Worm (Caenorhabditis elegans) whole organism, mixed stage, embryonic: ENCODE data around the gene F54G2.1.
A peak's percentile ranks its signal among the peaks of the same experiment; 100 is the strongest.

Experiments used
- M03D4.4 ChIP-seq: sonication (generic microtip); optimal IDR thresholded peaks from 2 replicates; lab custom pipeline; 2017; ENCODE audit warnings: mild to moderate bottlenecking, missing genetic modification characterization, missing compliant biosample characterization
- bed-3 ChIP-seq: fragments of 200-800 bp; sonication (Bioruptor generic); optimal IDR thresholded peaks from 3 replicates; lab custom pipeline; 2018; ENCODE audit warnings: mild to moderate bottlenecking, missing genetic modification characterization, moderate library complexity, missing compliant biosample characterization
- blmp-1 ChIP-seq: fragments of 150-350 bp; optimal IDR thresholded peaks from 2 replicates; lab custom pipeline; 2014; ENCODE audit warnings: missing biosample characterization, missing genetic modification characterization
- ceh-39 ChIP-seq: fragments of 150-350 bp; optimal IDR thresholded peaks from 2 replicates; lab custom pipeline; 2014; ENCODE audit warnings: missing biosample characterization, missing genetic modification characterization
- ceh-43 ChIP-seq: fragments of 200-800 bp; sonication (Bioruptor generic); optimal IDR thresholded peaks from 2 replicates; lab custom pipeline; 2018; ENCODE audit warnings: mild to moderate bottlenecking, missing genetic modification characterization, moderate library complexity, missing compliant biosample characterization
- ceh-83 ChIP-seq: fragments of 200-800 bp; sonication (Bioruptor generic); optimal IDR thresholded peaks from 2 replicates; lab custom pipeline; 2018; ENCODE audit warnings: mild to moderate bottlenecking, missing genetic modification characterization, missing compliant biosample characterization
- ces-1 ChIP-seq: fragments of 150-350 bp; optimal IDR thresholded peaks from 2 replicates; lab custom pipeline; 2014; ENCODE audit warnings: missing biosample characterization, missing genetic modification reagents, missing genetic modification characterization
- cnd-1 ChIP-seq: fragments of 200-800 bp; sonication (Bioruptor generic); optimal IDR thresholded peaks from 2 replicates; lab custom pipeline; 2018; ENCODE audit warnings: mild to moderate bottlenecking, missing genetic modification characterization, missing compliant biosample characterization
- drap-1 ChIP-seq: fragments of 200-800 bp; sonication (Bioruptor generic); optimal IDR thresholded peaks from 3 replicates; lab custom pipeline; 2018; ENCODE audit warnings: mild to moderate bottlenecking, missing genetic modification characterization, missing compliant biosample characterization
- elt-1 ChIP-seq: sonication (generic microtip); optimal IDR thresholded peaks from 2 replicates; lab custom pipeline; 2017; ENCODE audit warnings: missing genetic modification characterization, mild to moderate bottlenecking, missing compliant biosample characterization, antibody characterized with exemption, moderate library complexity, borderline replicate concordance; ENCODE audit not compliant: insufficient read depth
- elt-3 ChIP-seq: fragments of 150-350 bp; optimal IDR thresholded peaks from 2 replicates; lab custom pipeline; 2014; ENCODE audit warnings: missing biosample characterization, missing genetic modification characterization
- flh-1 ChIP-seq: fragments of 200-800 bp; sonication (Bioruptor generic); optimal IDR thresholded peaks from 2 replicates; lab custom pipeline; 2018; ENCODE audit warnings: mild to moderate bottlenecking, missing genetic modification characterization, moderate library complexity, missing compliant biosample characterization
- ham-2 ChIP-seq: fragments of 200-800 bp; sonication (Bioruptor generic); optimal IDR thresholded peaks from 2 replicates; lab custom pipeline; 2018; ENCODE audit warnings: mild to moderate bottlenecking, missing genetic modification characterization, missing compliant biosample characterization
- hlh-1 ChIP-seq: fragments of 150-350 bp; optimal IDR thresholded peaks from 2 replicates; lab custom pipeline; 2014; ENCODE audit warnings: missing biosample characterization, missing genetic modification reagents, missing genetic modification characterization
- lin-13 ChIP-seq: fragments of 150-350 bp; optimal IDR thresholded peaks from 2 replicates; lab custom pipeline; 2014; ENCODE audit warnings: missing biosample characterization, missing genetic modification characterization
- lin-32 ChIP-seq: fragments of 200-800 bp; sonication (Bioruptor generic); optimal IDR thresholded peaks from 2 replicates; lab custom pipeline; 2018; ENCODE audit warnings: mild to moderate bottlenecking, missing genetic modification characterization, missing compliant biosample characterization
- lsy-2 ChIP-seq: fragments of 150-350 bp; optimal IDR thresholded peaks from 2 replicates; lab custom pipeline; 2014; ENCODE audit warnings: missing biosample characterization, missing genetic modification characterization
- mab-5 ChIP-seq: fragments of 150-350 bp; optimal IDR thresholded peaks from 2 replicates; lab custom pipeline; 2014; ENCODE audit warnings: missing biosample characterization, missing genetic modification characterization
- mep-1 ChIP-seq: fragments of 150-350 bp; optimal IDR thresholded peaks from 2 replicates; lab custom pipeline; 2017; ENCODE audit warnings: missing biosample characterization, missing genetic modification reagents, missing genetic modification characterization, inconsistent platforms
- mls-2 ChIP-seq: sonication (generic microtip); optimal IDR thresholded peaks from 2 replicates; lab custom pipeline; 2016; ENCODE audit warnings: mild to moderate bottlenecking, missing genetic modification characterization, moderate library complexity, missing compliant biosample characterization
- nhr-12 ChIP-seq: fragments of 150-350 bp; optimal IDR thresholded peaks from 2 replicates; lab custom pipeline; 2014; ENCODE audit warnings: missing biosample characterization, missing genetic modification characterization
- nhr-2 ChIP-seq: fragments of 150-350 bp; optimal IDR thresholded peaks from 2 replicates; lab custom pipeline; 2014; ENCODE audit warnings: missing biosample characterization, missing genetic modification characterization
- nhr-237 ChIP-seq: fragments of 150-350 bp; optimal IDR thresholded peaks from 2 replicates; lab custom pipeline; 2014; ENCODE audit warnings: missing biosample characterization, missing genetic modification characterization
- nhr-28 ChIP-seq: fragments of 150-350 bp; optimal IDR thresholded peaks from 2 replicates; lab custom pipeline; 2014; ENCODE audit warnings: missing biosample characterization, missing genetic modification characterization
- nhr-76 ChIP-seq: sonication (generic microtip); optimal IDR thresholded peaks from 2 replicates; lab custom pipeline; 2017; ENCODE audit warnings: missing biosample characterization, missing genetic modification characterization
- pha-4 ChIP-seq: fragments of 150-350 bp; optimal IDR thresholded peaks from 2 replicates; lab custom pipeline; 2018; ENCODE audit warnings: missing biosample characterization, missing genetic modification reagents, missing genetic modification characterization
- sem-2 ChIP-seq: fragments of 200-800 bp; sonication (Bioruptor generic); optimal IDR thresholded peaks from 2 replicates; lab custom pipeline; 2018; ENCODE audit warnings: mild to moderate bottlenecking, missing genetic modification characterization, missing compliant biosample characterization
- snpc-4 ChIP-seq: fragments of 150-350 bp; optimal IDR thresholded peaks from 2 replicates; lab custom pipeline; 2014; ENCODE audit warnings: missing biosample characterization, missing genetic modification characterization
- sptf-1 ChIP-seq: sonication (generic microtip); optimal IDR thresholded peaks from 2 replicates; lab custom pipeline; 2017; ENCODE audit warnings: mild to moderate bottlenecking, missing genetic modification characterization, moderate library complexity, missing compliant biosample characterization
- tbx-8 ChIP-seq: fragments of 200-800 bp; sonication (Bioruptor generic); optimal IDR thresholded peaks from 2 replicates; lab custom pipeline; 2018; ENCODE audit warnings: mild to moderate bottlenecking, missing genetic modification characterization, moderate library complexity, missing compliant biosample characterization
- unc-120 ChIP-seq: sonication (generic microtip); optimal IDR thresholded peaks from 2 replicates; lab custom pipeline; 2017; ENCODE audit warnings: missing genetic modification characterization, missing compliant biosample characterization; ENCODE audit not compliant: poor library complexity, severe bottlenecking
- unc-39 ChIP-seq: fragments of 150-350 bp; optimal IDR thresholded peaks from 2 replicates; lab custom pipeline; 2014; ENCODE audit warnings: missing biosample characterization, missing genetic modification characterization
- unc-62 ChIP-seq: fragments of 150-350 bp; optimal IDR thresholded peaks from 2 replicates; lab custom pipeline; 2014; ENCODE audit warnings: missing biosample characterization, missing genetic modification reagents, missing genetic modification characterization
- zip-8 ChIP-seq: fragments of 150-350 bp; optimal IDR thresholded peaks from 2 replicates; lab custom pipeline; 2014; ENCODE audit warnings: missing biosample characterization, missing genetic modification characterization
- ztf-11 ChIP-seq: fragments of 150-350 bp; optimal IDR thresholded peaks from 2 replicates; lab custom pipeline; 2014; ENCODE audit warnings: missing biosample characterization, missing genetic modification characterization

F54G2.1 gene

DNA sequence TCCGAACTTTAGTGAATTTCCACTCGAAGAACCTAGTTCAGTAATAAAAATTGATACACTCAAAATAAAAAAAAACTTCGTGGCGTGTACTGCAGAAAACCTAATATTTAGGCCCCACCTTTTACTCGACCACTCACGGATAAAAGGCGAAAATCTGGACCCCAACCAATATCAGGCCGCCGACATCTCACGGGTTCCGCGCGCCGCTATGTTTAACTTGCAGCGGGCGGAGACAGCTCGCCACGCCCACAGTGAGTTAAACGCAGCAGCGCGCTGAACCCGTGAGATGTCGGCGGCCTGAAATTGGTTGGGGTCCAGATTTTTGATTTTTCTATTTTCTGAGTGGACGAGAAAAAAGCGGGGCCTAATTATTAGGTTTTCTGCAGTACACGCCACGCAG is 31.3 kb downstream of the F54G2.1 start:
- TF ChIP-seq lsy-2 (tag; lab: Kevin White, UChicago) (no peak), nhr-28 (no peak), nhr-2 (tag; lab: Kevin White, UChicago) (no peak), lin-13 (no peak), hlh-1 (tag; lab: Kevin White, UChicago) (no peak), ceh-39 (tag; lab: Kevin White, UChicago) (no peak), bed-3 (GFP tag; lab: Kevin White, UChicago) (no peak), cnd-1 (tag; lab: Kevin White, UChicago) (no peak), nhr-76 (tag; lab: Kevin White, UChicago) (no peak), zip-8 (no peak), snpc-4 (tag; lab: Kevin White, UChicago) (no peak), mab-5 (no peak), sem-2 (GFP tag; lab: Kevin White, UChicago) (no peak), unc-62 (no peak)

DNA sequence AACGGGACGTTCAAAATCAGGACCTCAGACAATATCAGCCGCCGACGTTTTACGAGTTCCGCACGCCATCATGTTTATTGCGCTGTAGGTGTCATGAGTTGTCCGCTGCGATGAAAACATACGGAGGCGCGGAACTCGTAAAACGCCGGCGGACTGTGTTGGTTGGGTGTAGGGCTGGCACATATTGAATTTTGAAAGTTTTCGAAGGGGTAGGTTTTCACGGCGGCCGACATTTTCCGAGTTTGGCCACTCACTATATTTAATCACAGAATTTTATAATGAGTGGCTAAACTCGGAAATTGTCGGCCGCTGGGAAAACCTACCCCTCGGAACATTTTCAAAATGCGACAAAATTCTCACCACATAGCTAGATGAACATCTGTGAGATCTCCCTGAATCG is 38.0 kb downstream of the F54G2.1 start:
- TF ChIP-seq nhr-28 = no peak
- TF ChIP-seq elt-1 (tag; lab: Kevin White, UChicago) = no peak
- TF ChIP-seq ceh-43 (GFP tag; lab: Kevin White, UChicago) = no peak
- TF ChIP-seq M03D4.4 (tag; lab: Kevin White, UChicago) = no peak
- TF ChIP-seq unc-120 (tag; lab: Kevin White, UChicago) = no peak
- no peak for TF ChIP-seq mep-1 (tag; lab: Kevin White, UChicago)
- no peak for TF ChIP-seq mls-2 (tag; lab: Kevin White, UChicago)

DNA sequence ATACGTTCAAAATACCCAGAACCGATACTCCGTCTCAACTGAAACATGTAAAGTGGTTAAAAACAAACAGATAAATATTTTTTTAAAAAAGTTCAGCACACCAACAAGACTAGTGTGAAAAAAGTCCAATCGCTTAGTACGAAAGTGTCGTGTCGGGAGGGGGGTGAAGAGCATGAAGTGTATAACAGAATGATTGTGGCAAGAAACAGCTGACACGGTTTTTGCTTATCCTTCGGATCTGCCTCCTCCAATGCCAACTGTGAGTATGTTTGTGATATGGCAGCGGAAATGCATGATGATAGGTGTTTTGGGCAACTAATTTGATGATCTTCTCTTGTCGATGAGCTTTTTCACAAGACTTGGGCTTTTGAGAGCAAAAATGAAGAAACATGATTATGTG is 43.9 kb downstream of the F54G2.1 start:
- no peak for TF ChIP-seq elt-1 (tag; lab: Kevin White, UChicago)
- TF ChIP-seq unc-39 = no peak
- peak; percentile 92 for TF ChIP-seq hlh-1 (tag; lab: Kevin White, UChicago)
- TF ChIP-seq unc-62 = peak; percentile 35
- TF ChIP-seq unc-120 (tag; lab: Kevin White, UChicago) = peak; percentile 44

ce11 chrX:2615626-2616025 is 48.5 kb downstream of the F54G2.1 start, which contains the start of gene T03G6.3:
Gene T03G6.3, minus strand, starts transcription at chrX:2615726.
- TF ChIP-seq lin-32 (GFP tag; lab: Kevin White, UChicago) = no peak

DNA sequence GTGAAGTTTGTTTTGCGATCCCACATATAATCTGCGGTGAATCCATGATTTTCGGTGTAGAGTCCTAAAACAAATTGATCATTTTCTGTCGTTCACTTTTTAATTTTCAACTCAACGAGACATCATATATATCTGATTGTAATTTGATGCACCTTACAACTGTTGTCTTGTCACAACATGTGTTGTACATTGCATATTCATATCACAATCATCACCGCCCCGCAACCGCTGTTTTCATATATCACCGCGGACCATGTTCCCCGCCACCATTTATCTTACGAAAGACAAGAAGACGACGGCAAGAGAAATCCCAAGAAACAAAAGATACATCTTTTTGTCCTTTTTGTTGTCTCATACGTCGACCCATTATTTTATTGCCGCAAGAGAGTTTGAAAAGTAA is 50.0 kb downstream of the F54G2.1 start:
- TF ChIP-seq nhr-237 (tag; lab: Kevin White, UChicago) (no peak), hlh-1 (tag; lab: Kevin White, UChicago) (peak; percentile 83), elt-1 (tag; lab: Kevin White, UChicago) (no peak), unc-62 (peak; percentile 76)
- TF ChIP-seq, all 35 proteins: peak for 2

DNA sequence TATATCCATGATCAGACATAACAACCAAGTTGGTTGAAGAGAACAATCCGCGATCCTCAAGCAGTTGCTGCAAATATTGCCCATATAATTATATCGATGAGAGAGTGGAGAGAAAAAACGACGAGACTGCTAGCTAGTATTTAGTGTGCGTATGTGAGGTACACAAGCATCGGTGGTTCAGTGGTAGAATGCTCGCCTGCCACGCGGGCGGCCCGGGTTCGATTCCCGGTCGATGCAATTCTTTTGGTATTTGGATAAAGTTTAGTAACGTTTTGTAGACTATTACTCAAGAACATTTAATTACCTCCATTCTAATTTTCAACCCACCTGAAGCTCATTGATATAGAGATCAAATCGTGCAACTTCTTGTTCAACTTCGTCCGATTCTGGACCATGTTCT is 51.1 kb downstream of the F54G2.1 start:
- TF ChIP-seq nhr-12 (tag; lab: Kevin White, UChicago) (no peak), pha-4 (tag; lab: Kevin White, UChicago) (peak; percentile 72), nhr-2 (tag; lab: Kevin White, UChicago) (no peak), cnd-1 (tag; lab: Kevin White, UChicago) (peak; percentile 86), mep-1 (tag; lab: Kevin White, UChicago) (peak; percentile 16), lin-13 (peak; percentile 17), ham-2 (GFP tag; lab: Kevin White, UChicago) (peak; percentile 58), elt-1 (tag; lab: Kevin White, UChicago) (no peak), snpc-4 (tag; lab: Kevin White, UChicago) (no peak), lin-32 (GFP tag; lab: Kevin White, UChicago) (peak; percentile 75), bed-3 (GFP tag; lab: Kevin White, UChicago) (peak; percentile 69), blmp-1 (tag; lab: Kevin White, UChicago) (no peak), unc-62 (peak; percentile 39), sem-2 (GFP tag; lab: Kevin White, UChicago) (peak; percentile 81), hlh-1 (tag; lab: Kevin White, UChicago) (no peak), zip-8 (no peak), unc-120 (tag; lab: Kevin White, UChicago) (peak; percentile 60), mab-5 (no peak), flh-1 (peak; percentile 50), nhr-237 (tag; lab: Kevin White, UChicago) (no peak), M03D4.4 (tag; lab: Kevin White, UChicago) (peak; percentile 88), ceh-43 (GFP tag; lab: Kevin White, UChicago) (peak; percentile 84), ceh-39 (tag; lab: Kevin White, UChicago) (no peak), mls-2 (tag; lab: Kevin White, UChicago) (peak; percentile 89), nhr-28 (no peak), tbx-8 (GFP tag; lab: Kevin White, UChicago) (peak; percentile 78), ces-1 (peak; percentile 24), ztf-11 (tag; lab: Kevin White, UChicago) (no peak), sptf-1 (tag; lab: Kevin White, UChicago) (peak; percentile 91), drap-1 (GFP tag; lab: Kevin White, UChicago) (peak; percentile 87), lsy-2 (tag; lab: Kevin White, UChicago) (no peak), ceh-83 (GFP tag; lab: Kevin White, UChicago) (peak; percentile 92), nhr-76 (tag; lab: Kevin White, UChicago) (no peak), unc-39 (no peak), elt-3 (tag; lab: Kevin White, UChicago) (peak; percentile 32)
